Fruit fly (Drosophila melanogaster) whole organism, larva: ENCODE measurements around the gene CG42590.
A peak's percentile ranks its signal among the peaks of the same experiment; 100 is the strongest.

Experiments
- noc ChIP-seq: fragments of 200-800 bp; sonication (Bioruptor generic); optimal IDR thresholded peaks from 3 replicates; lab custom pipeline; 2019; ENCODE audit warnings: missing biosample characterization, mild to moderate bottlenecking, missing genetic modification characterization, moderate library complexity

The CG42590 gene

DNA sequence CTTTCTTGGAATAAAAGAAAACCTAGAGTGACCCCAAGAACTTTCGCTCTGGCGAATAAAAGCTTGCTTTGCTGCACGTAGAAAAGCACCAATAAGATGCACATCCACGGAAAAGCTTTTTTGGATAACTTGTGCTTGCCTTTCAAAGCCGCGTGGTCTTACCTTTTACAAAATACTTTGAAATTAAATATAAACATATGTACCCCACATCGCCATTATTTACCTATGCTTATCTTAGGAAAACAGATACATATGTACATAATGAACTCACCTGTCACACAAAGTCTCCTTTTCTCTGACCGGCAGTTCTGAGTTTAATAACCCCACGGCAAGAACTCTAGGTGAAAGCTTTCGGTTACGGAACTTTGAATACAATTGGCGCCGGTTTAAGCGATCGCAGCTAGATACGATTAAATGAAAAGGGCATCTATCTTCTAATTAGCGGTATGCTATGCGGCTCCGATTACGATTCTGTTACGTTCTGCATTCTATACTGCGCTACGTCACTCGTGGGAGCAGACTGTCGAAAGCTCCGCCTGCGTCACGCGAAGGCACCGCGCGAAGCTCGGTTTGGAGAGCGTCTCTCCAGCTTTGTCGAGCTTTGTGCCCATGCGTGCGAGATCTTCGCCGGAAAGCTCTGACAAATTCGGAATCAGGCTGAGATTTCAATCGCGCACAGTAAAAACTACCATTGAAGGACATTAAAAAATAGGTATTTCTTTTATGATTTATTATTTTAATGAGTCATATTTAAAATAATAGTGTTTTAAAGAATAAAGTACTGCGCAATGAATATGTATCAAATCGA, 10.7 kb downstream of the CG42590 start, which contains the start of gene bip1:
bip1 (minus strand) TSS at position 524 of the 808 bp plus-strand sequence.
- TF ChIP-seq noc (tag; lab: Kevin White, UChicago): peak; percentile 34

DNA sequence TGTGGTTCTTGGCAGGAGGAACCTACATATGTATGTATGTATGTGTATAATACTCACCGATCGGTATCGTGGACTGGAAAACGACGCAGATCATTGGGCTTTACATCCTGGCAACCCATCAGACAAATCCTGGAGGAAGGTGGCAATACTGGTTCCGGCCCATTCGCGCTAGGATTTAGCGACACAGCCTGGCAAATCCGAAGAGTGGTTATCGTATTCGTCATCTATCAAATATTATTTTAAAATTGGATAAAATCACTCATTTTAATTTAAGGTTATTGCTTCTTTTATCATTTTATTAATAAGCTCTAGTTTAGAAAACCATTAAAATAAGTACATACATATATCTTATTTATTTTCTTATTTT, 11.3 kb downstream of the CG42590 start:
- no peak for TF ChIP-seq noc (tag; lab: Kevin White, UChicago)

DNA sequence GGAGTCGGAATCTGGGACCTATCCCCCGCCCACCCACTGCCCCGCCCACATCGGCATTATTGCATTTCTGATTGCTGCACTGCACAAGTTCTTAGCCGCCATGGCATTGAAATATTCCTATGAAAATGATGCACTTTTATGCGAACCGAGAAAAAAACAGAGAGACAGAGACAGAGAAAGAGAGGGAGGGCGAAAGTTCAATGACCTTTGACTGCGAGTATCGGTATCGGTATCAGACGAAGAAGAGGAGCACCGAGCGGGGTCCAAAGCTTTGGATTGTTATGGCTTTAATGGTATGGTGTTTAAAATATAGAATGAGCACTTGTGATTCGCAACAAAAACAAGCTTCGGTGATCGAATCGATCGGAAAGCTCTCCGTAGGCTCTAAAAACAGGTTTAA, 11.6 kb downstream of the CG42590 start:
- no peak for TF ChIP-seq noc (tag; lab: Kevin White, UChicago)

DNA sequence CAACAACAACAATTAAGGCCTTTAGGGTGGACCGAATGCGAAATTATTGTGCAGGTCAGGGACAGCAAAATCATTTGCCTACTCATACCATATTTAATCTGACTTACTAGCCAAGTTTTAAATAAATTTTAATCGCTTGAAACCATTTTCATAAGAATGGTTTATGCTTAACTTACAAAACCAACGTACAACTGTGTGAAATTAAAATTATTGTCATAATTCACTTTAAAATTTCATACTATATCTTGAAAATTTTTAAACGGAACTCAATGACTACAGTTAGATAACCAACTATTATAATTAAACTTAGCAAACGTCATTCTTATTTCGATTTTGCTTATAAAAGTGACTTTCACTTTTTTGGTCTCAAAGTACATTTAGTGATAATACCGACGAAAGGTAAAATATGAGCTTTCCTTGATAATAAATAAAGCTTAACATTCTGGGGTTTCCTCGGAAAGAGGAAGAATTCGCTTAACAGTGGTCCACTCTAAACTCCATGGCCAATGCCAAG, 12.3 kb downstream of the CG42590 start:
- no peak for TF ChIP-seq noc (tag; lab: Kevin White, UChicago)

DNA sequence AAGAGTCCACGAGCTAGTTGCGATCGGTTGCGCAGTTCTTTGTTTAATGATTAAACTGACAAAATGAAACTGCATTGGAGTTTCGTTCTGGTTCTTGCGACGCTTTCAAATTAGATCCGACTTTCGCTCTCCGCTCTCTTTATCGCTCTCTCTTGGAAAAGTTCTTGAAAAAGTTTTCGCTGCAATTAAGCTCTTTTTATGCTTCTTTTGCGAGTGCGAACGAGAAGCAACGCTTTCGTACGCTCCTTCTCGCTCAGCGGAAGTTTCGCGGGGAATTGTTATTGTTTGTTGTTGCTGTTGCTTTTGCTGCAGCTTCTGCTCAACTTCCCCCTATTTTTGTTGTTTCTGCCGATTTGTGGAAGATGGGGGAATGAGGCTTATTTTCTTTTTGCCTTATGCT, 12.7 kb downstream of the CG42590 start:
- no peak for TF ChIP-seq noc (tag; lab: Kevin White, UChicago)

DNA sequence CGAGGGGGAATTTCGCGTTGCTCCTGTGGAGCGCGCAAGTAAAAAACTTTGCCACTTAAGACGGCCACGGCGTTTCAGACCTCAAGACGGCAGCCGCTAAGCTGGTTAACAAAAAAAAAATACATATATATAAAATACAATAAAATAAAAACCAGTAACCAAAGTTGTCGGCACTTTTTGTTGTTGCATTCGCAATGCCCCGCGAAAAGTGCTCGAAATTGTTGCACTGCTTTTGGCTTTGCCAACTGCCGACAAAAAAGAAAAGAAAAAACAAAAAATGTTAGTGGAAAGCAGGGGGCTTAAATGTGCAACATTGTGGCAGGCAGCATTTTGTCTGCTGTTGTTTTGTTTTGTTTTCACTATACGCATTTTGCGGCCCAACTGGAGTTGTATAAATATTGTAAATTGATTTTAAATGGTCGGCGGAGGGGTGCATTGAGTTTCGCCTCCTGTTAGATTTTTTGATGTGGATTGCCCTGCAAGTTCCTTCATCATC, 24.2 kb downstream of the CG42590 start:
- TF ChIP-seq noc (tag; lab: Kevin White, UChicago): no peak

DNA sequence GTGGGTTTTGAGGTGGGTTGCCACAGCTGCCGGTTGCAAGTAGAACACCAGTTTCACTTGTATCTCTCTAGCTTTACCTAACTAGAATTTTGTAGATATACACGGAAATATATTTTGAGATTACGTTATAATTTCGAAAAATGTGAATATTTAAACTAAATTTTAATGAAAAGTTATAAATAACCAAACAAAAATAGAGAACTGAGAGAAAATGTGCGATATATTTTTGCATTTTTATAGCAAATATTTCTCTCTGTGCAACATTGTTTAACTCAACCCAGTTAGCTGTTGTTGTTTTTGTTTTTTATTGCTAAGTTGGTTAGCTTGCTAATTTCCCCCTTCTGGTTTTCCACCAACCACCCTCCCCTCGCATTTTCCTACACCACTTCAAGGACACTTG, 25.4 kb downstream of the CG42590 start:
- TF ChIP-seq noc (tag; lab: Kevin White, UChicago): no peak

DNA sequence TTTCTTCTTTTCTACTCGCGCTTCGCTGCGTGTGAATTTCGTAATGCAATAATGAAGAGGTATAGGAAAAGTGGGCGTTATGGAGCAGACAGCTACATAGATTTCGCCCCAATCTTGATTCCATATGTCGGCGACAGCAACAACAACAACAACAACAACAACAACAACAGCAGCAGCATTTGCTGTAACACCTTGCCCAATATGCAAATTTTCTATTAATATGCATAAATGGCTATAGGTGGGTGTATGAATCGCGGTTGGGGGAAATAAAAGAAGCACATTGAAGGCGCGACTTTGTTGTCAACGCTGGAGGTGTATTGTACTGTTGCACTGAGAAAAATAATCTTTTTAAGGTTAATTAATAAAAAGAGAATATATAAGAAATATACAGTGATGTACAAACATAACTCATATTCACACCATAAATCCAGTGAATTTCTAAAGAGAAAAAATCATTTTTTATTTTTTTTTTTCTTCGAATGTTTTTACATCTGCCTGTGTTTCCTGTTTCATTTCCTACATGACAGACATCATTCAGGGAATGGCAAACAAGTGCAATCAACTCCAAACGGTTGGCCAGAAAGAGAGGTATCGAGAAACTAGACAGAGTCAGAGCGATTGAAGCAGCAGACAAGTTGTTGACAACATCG, 27.5 kb downstream of the CG42590 start:
- no peak for TF ChIP-seq noc (tag; lab: Kevin White, UChicago)

DNA sequence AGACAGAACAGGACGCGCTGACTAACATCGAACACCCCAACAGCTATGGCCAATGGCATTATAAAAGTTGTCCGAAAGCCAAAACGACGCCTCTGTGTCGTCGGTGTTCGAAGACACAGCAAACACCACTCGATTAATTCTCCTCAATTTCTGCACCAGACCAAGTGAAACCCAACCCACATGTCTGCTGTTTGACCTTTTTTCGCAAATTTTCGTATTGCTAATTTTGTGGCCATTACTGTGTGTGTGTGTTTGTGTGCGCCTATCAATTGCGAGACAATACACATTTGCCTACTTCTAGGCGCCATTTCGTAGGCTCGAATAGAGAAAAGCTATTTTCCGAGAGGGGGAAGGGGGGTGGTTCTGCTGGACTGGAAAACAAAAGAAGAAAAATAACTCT, 29.9 kb downstream of the CG42590 start:
- no peak for TF ChIP-seq noc (tag; lab: Kevin White, UChicago)

DNA sequence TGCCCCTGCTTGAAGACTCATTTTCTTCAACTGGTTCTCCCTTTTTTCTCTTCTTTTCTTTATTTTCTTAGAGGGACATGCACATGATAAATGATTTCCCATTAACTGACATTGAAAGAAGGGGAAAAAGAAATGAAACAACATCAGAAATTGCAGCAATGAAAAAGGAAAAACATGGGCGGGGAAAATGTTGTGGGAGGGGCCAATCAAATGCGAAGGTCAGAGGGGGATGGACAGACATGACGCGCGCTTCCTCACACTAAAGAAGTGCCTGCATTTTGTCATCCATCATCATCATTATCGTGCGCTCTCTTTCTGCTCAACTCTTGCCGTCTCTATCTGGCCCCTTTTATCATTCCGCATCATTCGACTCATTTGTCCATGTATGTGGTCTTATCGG, 31.4 kb downstream of the CG42590 start:
- TF ChIP-seq noc (tag; lab: Kevin White, UChicago): no peak

DNA sequence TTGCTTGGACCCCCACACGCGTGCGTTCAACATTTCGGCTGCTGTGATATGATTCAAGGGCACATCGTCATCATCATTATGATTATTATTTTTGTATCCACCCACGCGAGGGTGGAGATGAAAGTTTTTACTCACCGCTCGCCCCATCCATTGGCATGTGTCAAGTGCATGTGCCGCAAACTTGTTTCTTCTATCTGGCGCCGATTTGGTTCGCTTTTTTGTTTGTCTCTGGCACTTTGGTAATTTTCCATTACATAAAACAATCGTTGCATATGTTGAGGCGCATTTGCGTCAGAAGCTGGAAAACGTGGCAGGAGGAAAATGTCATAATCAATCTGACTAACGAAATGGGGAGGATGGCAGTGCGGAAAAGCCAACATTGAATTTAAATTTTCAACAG, 35.3 kb downstream of the CG42590 start:
- TF ChIP-seq noc (tag; lab: Kevin White, UChicago): no peak

DNA sequence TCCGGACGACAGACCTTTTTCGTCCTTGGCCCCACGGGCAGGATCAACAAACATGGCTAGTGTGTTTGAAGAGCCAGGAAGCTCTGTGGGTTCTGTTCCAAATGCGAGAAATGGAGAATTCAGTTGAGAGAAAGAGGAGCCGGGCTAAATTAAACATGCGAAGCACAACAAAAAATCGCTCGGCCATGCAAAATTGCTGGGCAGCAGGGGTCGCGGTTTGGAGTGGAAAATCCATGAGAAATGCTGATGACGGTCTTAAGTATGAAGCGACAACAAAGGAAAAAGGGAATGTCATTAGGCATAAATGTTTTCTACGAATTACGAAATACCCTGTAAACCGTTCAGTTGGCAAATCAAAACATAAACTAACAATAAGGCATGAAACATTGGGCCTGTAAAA, 36.0 kb downstream of the CG42590 start:
- TF ChIP-seq noc (tag; lab: Kevin White, UChicago): no peak

DNA sequence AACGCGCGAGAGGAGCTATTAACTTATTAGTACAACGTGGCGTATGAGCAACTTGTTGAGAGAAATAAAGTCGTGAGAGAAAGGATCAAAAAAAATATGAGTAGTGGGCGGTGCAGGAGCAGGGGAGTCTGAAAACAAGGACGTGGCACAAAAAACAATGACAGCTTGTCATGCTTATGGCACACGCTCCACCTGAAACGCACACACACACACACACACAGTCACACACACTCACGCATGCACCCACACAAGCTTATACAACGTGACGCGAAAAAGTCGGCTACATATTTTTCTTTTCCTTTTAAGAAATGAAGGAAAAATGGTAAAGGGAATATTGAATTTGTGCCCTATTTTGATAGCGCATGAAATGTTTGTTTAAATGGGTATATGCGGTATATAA, 37.6 kb downstream of the CG42590 start:
- no peak for TF ChIP-seq noc (tag; lab: Kevin White, UChicago)

DNA sequence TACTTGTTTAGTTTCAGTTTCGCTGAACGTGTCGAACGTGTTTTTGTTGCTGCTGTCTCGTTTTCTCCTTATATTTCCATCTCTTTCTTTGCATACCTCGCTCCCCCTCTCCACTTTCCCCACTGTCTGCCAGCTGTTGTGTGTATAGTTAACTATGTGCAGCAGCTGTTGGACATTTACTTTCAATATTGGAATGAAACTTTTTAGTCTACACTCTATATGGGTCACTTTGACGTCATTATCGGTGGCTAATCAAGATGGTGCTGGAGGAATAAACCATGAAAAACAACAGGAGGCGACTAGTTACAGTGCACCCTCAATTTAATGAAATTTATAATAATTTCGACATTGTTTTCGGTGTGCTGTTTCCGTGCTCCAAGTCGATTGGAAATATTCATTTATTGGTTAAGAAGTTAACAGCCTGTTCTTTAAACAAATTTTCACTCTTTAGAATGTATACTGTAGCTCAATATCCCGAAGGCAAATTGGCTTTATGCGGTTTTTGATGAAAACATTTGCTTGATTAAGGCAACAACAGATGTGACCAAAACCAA, 39.8 kb downstream of the CG42590 start:
- no peak for TF ChIP-seq noc (tag; lab: Kevin White, UChicago)

DNA sequence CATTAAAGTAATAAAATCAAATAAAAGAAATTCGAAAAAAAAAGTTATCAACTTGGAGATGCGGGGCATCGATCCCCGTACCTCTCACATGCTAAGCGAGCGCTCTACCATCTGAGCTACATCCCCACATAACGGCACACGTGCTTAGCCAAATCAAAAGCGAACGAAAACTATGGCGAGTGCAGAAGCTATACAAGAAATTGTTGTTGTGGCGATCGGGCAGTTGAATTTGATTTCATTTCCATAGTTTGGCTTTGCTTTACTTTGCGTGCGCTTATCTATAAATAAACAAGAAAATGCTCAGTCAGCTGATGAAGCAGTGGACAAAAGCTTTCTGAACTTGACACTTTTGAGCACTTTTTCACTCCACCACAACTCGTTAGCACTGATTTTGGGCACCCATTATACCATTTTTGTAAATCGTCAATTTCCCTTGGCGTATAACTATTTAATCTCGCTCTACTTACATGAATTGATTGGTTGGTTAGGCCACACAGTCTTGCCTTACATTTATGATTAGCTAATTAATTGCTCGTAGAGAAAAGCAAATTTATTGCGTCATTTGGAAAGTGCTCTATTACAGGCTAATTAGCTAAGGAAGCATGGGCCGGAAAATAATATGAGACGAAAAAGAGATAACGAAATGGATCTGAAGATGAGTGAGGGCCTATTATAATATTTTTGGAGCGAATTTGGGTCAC, 40.4 kb downstream of the CG42590 start:
- TF ChIP-seq noc (tag; lab: Kevin White, UChicago): no peak
